Fruit fly (Drosophila melanogaster) whole organism, embryonic: Measurements from ENCODE around the gene CG15643.

Experiments used
- Aef1 ChIP-seq: fragments of 200-800 bp; sonication (Bioruptor generic); IDR thresholded peaks from 3 replicates; pipeline ENCODE4 v1.3.6; 2022; ENCODE audit warnings: missing biosample characterization, missing genetic modification characterization
- CG11696 ChIP-seq: fragments of 200-800 bp; sonication (Bioruptor generic); IDR thresholded peaks from 2 replicates; pipeline ENCODE4 v1.3.6; 2022; ENCODE audit warnings: missing biosample characterization, missing genetic modification characterization
- CG12071 ChIP-seq: fragments of 200-800 bp; sonication (Bioruptor generic); optimal IDR thresholded peaks from 3 replicates; lab custom pipeline; 2018; ENCODE audit warnings: missing biosample characterization, mild to moderate bottlenecking, missing genetic modification characterization
- CG14860 ChIP-seq: fragments of 200-800 bp; sonication (Bioruptor generic); IDR thresholded peaks from 3 replicates; pipeline ENCODE4 v1.3.6; 2022; ENCODE audit warnings: missing biosample characterization, missing genetic modification characterization; ENCODE audit not compliant: partially characterized antibody
- CG6765 ChIP-seq: fragments of 200-800 bp; sonication (Bioruptor generic); optimal IDR thresholded peaks from 3 replicates; lab custom pipeline; 2017; ENCODE audit warnings: missing biosample characterization, mild to moderate bottlenecking, missing genetic modification characterization
- Camta ChIP-seq: fragments of 200-800 bp; sonication (Bioruptor generic); optimal IDR thresholded peaks from 2 replicates; lab custom pipeline; 2016; ENCODE audit warnings: missing biosample characterization, missing genetic modification characterization
- Side ChIP-seq: fragments of 200-800 bp; sonication (Bioruptor generic); optimal IDR thresholded peaks from 2 replicates; lab custom pipeline; 2016; ENCODE audit warnings: missing biosample characterization, missing genetic modification characterization
- zfh1 ChIP-seq: fragments of 200-800 bp; sonication (Bioruptor generic); IDR thresholded peaks from 3 replicates; pipeline ENCODE4 v1.3.6; 2022; ENCODE audit warnings: missing biosample characterization, missing genetic modification characterization

DNA sequence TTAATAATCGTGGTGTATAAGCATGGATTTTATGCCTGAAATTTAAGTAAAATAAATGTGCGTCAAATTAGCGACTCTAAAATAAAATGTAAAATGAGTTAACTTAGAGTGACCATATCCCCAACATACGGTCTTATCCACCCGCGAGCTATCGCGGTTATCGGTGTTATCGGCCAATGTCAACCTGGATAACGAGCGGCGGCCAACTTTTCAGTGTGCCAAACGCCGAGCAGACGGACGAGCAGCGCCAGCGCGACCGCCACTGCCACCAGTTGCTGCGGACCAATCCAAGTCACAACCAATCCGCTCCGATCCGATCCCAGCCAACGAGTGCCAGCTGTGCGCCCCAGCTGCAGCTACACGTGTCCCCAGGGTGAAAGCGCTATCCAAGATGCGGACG, 6.1 kb upstream of the CG15643 start, which contains the start of the genes cerv and CG7872:
- TF ChIP-seq zfh1 (GFP tag; lab: Robert Waterston, UW): no peak
- no peak for TF ChIP-seq Camta
- TF ChIP-seq CG12071 (GFP tag; lab: Kevin White, UChicago): no peak
- TF ChIP-seq Side: peak; percentile 2
- TF ChIP-seq CG11696 (GFP tag; lab: Robert Waterston, UW): no peak
- no peak for TF ChIP-seq CG6765 (GFP tag; lab: Kevin White, UChicago)
- TF ChIP-seq Aef1 (GFP tag; lab: Robert Waterston, UW): no peak
- peak; percentile 67 for TF ChIP-seq CG14860 (GFP tag; lab: Robert Waterston, UW)
